Worm (Caenorhabditis elegans) whole organism, young adult: ENCODE results near the gene K03A11.4.
"Not testable (repeated sequence)": the region's sequence is repeated elsewhere in the genome, so short reads cannot be mapped to it uniquely, and the experiment has no call there.

Source experiments
- B0261.1 ChIP-seq: sonication (generic microtip); optimal IDR thresholded peaks from 2 replicates; lab custom pipeline; 2016; ENCODE audit warnings: mild to moderate bottlenecking, missing genetic modification characterization, moderate library complexity, missing compliant biosample characterization
- C06A6.2 ChIP-seq: fragments of 200-800 bp; sonication (Bioruptor generic); conservative IDR thresholded peaks from 2 replicates; pipeline ENCODE4 v1.3.6; 2022; ENCODE audit warnings: missing genetic modification characterization, missing compliant biosample characterization
- F37B4.10 ChIP-seq: fragments of 200-800 bp; sonication (Bioruptor generic); IDR thresholded peaks from 2 replicates; pipeline ENCODE4 v1.3.6; 2022; ENCODE audit warnings: missing genetic modification characterization, missing compliant biosample characterization
- F49E8.2 ChIP-seq: sonication (generic microtip); optimal IDR thresholded peaks from 3 replicates; lab custom pipeline; 2017; ENCODE audit warnings: missing genetic modification characterization, mild to moderate bottlenecking, missing compliant biosample characterization, antibody characterized with exemption, moderate library complexity; ENCODE audit not compliant: insufficient read depth
- F52B5.7 ChIP-seq: sonication (generic microtip); optimal IDR thresholded peaks from 2 replicates; lab custom pipeline; 2016; ENCODE audit warnings: mild to moderate bottlenecking, missing genetic modification characterization, missing compliant biosample characterization
- F55B11.4 ChIP-seq: sonication (generic microtip); optimal IDR thresholded peaks from 2 replicates; lab custom pipeline; 2016; ENCODE audit warnings: missing compliant biosample characterization, missing genetic modification characterization, borderline replicate concordance; ENCODE audit not compliant: insufficient read depth
- F57C9.4 ChIP-seq: sonication (generic microtip); optimal IDR thresholded peaks from 2 replicates; lab custom pipeline; 2017; ENCODE audit warnings: mild to moderate bottlenecking, missing genetic modification characterization, missing compliant biosample characterization
- K11D2.4 ChIP-seq: fragments of 200-800 bp; sonication (Bioruptor generic); IDR thresholded peaks from 2 replicates; pipeline ENCODE4 v1.3.6; 2022; ENCODE audit warnings: missing genetic modification reagents, missing genetic modification characterization, missing compliant biosample characterization
- K12H6.12 ChIP-seq: fragments of 200-800 bp; sonication (Bioruptor generic); optimal IDR thresholded peaks from 2 replicates; lab custom pipeline; 2018; ENCODE audit warnings: mild to moderate bottlenecking, missing genetic modification characterization, missing compliant biosample characterization
- Y56A3A.18 ChIP-seq: fragments of 200-800 bp; sonication (Bioruptor generic); IDR thresholded peaks from 2 replicates; pipeline ENCODE4 v1.3.6; 2022; ENCODE audit warnings: missing genetic modification reagents, missing genetic modification characterization, missing compliant biosample characterization
- Y79H2A.3 ChIP-seq: fragments of 200-800 bp; sonication (Bioruptor generic); conservative IDR thresholded peaks from 2 replicates; pipeline ENCODE4 v1.3.6; 2022; ENCODE audit warnings: missing genetic modification reagents, missing genetic modification characterization, missing compliant biosample characterization
- Y95B8A.8 ChIP-seq: fragments of 200-800 bp; sonication (Bioruptor generic); IDR thresholded peaks from 2 replicates; pipeline ENCODE4 v1.3.6; 2022; ENCODE audit warnings: missing genetic modification reagents, missing genetic modification characterization, missing compliant biosample characterization
- akir-1 ChIP-seq: fragments of 200-800 bp; sonication (Bioruptor generic); optimal IDR thresholded peaks from 2 replicates; lab custom pipeline; 2018; ENCODE audit warnings: mild to moderate bottlenecking, missing genetic modification characterization, moderate library complexity, missing compliant biosample characterization
- ama-1 ChIP-seq, 3 experiments: fragments of 150-350 bp in 1 of 3; sonication (generic microtip) in 2 of 3; optimal IDR thresholded peaks; 2 replicates each; lab custom pipeline; 2014 to 2018; ENCODE audit warnings: missing biosample characterization in 2 of 3, missing genetic modification characterization in 2 of 3, missing genetic modification reagents in 2 of 3
- athp-1 ChIP-seq: sonication (generic microtip); optimal IDR thresholded peaks from 2 replicates; lab custom pipeline; 2017; ENCODE audit warnings: mild to moderate bottlenecking, missing genetic modification characterization, missing compliant biosample characterization
- attf-3 ChIP-seq: fragments of 200-800 bp; sonication (Bioruptor generic); conservative IDR thresholded peaks from 2 replicates; pipeline ENCODE4 v1.3.6; 2022; ENCODE audit warnings: missing genetic modification reagents, missing genetic modification characterization, missing compliant biosample characterization
- attf-6 ChIP-seq: fragments of 200-800 bp; sonication (Bioruptor generic); IDR thresholded peaks from 2 replicates; pipeline ENCODE4 v1.3.6; 2022; ENCODE audit warnings: missing genetic modification reagents, missing genetic modification characterization, missing compliant biosample characterization
- ccch-3 ChIP-seq: fragments of 200-800 bp; sonication (Bioruptor generic); optimal IDR thresholded peaks from 2 replicates; lab custom pipeline; 2018; ENCODE audit warnings: mild to moderate bottlenecking, missing genetic modification characterization, missing compliant biosample characterization
- chd-7 ChIP-seq: sonication (generic microtip); optimal IDR thresholded peaks from 2 replicates; lab custom pipeline; 2016; ENCODE audit warnings: mild to moderate bottlenecking, missing genetic modification characterization, moderate library complexity, missing compliant biosample characterization
- dpff-1 ChIP-seq: sonication (generic microtip); optimal IDR thresholded peaks from 2 replicates; lab custom pipeline; 2017; ENCODE audit warnings: mild to moderate bottlenecking, missing genetic modification characterization, missing compliant biosample characterization
- egrh-3 ChIP-seq: fragments of 200-800 bp; sonication (Bioruptor generic); IDR thresholded peaks from 2 replicates; pipeline ENCODE4 v1.3.6; 2022; ENCODE audit warnings: missing genetic modification reagents, missing genetic modification characterization, missing compliant biosample characterization
- ets-4 ChIP-seq: fragments of 200-800 bp; sonication (Bioruptor generic); optimal IDR thresholded peaks from 2 replicates; lab custom pipeline; 2018; ENCODE audit warnings: mild to moderate bottlenecking, missing genetic modification characterization, missing compliant biosample characterization
- fkh-3 ChIP-seq: sonication (generic microtip); optimal IDR thresholded peaks from 2 replicates; lab custom pipeline; 2016; ENCODE audit warnings: mild to moderate bottlenecking, missing genetic modification characterization, missing compliant biosample characterization
- hlh-12 ChIP-seq: sonication (generic microtip); optimal IDR thresholded peaks from 2 replicates; lab custom pipeline; 2016; ENCODE audit warnings: missing genetic modification characterization, missing compliant biosample characterization
- lin-54 ChIP-seq: fragments of 200-800 bp; sonication (Bioruptor generic); optimal IDR thresholded peaks from 2 replicates; lab custom pipeline; 2018; ENCODE audit warnings: mild to moderate bottlenecking, missing genetic modification characterization, missing compliant biosample characterization
- lir-1 ChIP-seq: fragments of 200-800 bp; sonication (Bioruptor generic); conservative IDR thresholded peaks from 2 replicates; pipeline ENCODE4 v1.3.6; 2022; ENCODE audit warnings: missing genetic modification reagents, missing genetic modification characterization, missing compliant biosample characterization
- lsl-1 ChIP-seq: fragments of 200-800 bp; sonication (Bioruptor generic); optimal IDR thresholded peaks from 2 replicates; lab custom pipeline; 2018; ENCODE audit warnings: mild to moderate bottlenecking, missing genetic modification characterization, moderate library complexity, missing compliant biosample characterization
- nhr-27 ChIP-seq: fragments of 200-800 bp; sonication (Bioruptor generic); optimal IDR thresholded peaks from 2 replicates; lab custom pipeline; 2018; ENCODE audit warnings: mild to moderate bottlenecking, missing genetic modification characterization, moderate library complexity, missing compliant biosample characterization
- nhr-80 ChIP-seq: sonication (generic microtip); optimal IDR thresholded peaks from 2 replicates; lab custom pipeline; 2016; ENCODE audit warnings: missing genetic modification characterization, missing compliant biosample characterization
- rec-8 ChIP-seq, 2 experiments: sonication (generic microtip); optimal IDR thresholded peaks; 2 replicates each; lab custom pipeline; 2016; ENCODE audit warnings: mild to moderate bottlenecking in 2 of 2, missing genetic modification characterization in 2 of 2, missing genetic modification reagents in 2 of 2, missing genotype in 2 of 2, missing biosample characterization in 1 of 2, missing compliant biosample characterization in 1 of 2, moderate library complexity in 1 of 2
- snpc-3.4 ChIP-seq: sonication (generic microtip); optimal IDR thresholded peaks from 2 replicates; lab custom pipeline; 2017; ENCODE audit warnings: missing genetic modification characterization, mild to moderate bottlenecking, missing compliant biosample characterization, antibody characterized with exemption, moderate library complexity, missing genotype, missing genetic modification reagents
- xnd-1 ChIP-seq: sonication (generic microtip); optimal IDR thresholded peaks from 2 replicates; lab custom pipeline; 2016; ENCODE audit warnings: missing genotype, missing genetic modification reagents, missing genetic modification characterization, missing compliant biosample characterization
- zim-3 ChIP-seq: sonication (generic microtip); optimal IDR thresholded peaks from 2 replicates; lab custom pipeline; 2017; ENCODE audit warnings: mild to moderate bottlenecking, missing genetic modification characterization, moderate library complexity, missing compliant biosample characterization
- ztf-25 ChIP-seq: fragments of 200-800 bp; sonication (Bioruptor generic); IDR thresholded peaks from 2 replicates; pipeline ENCODE4 v1.3.6; 2022; ENCODE audit warnings: missing genetic modification reagents, missing genetic modification characterization, missing compliant biosample characterization

K03A11.4 gene

DNA sequence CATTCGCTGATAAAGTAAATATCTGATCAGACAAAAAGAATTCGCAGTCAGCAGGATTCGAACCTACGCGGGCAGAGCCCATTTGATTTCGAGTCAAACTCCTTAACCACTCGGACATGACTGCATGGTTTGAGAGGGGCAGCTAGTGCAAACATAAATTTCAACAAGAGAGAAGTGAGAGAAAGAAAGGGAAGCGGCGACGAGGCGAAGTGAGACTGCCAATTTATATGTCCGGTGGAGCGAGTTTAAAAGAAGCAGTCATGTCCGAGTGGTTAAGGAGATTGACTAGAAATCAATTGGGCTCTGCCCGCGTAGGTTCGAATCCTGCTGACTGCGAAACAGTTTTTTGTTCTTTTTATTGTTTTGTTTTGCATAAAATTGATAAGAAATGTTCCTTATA is 31.6 kb upstream of the K03A11.4 start (continued):
- TF ChIP-seq Y79H2A.3 (GFP tag; lab: Robert Waterston, UW) (peak; percentile 79), fkh-3 (tag; lab: Kevin White, UChicago) (peak; percentile 84), nhr-80 (tag; lab: Kevin White, UChicago) (peak; percentile 37), C06A6.2 (GFP tag; lab: Robert Waterston, UW) (peak; percentile 74), ets-4 (GFP tag; lab: Kevin White, UChicago) (peak; percentile 68), F49E8.2 (tag; lab: Kevin White, UChicago) (peak; percentile 66), ama-1 (GFP tag; optimal IDR thresholded peaks at IDR 0.05; lab: Kevin White, UChicago) (peak; percentile 78 to 89)
- not testable (repeated sequence) for TF ChIP-seq ama-1 (optimal IDR thresholded peaks at IDR 0.05; lab: Kevin White, UChicago)

DNA sequence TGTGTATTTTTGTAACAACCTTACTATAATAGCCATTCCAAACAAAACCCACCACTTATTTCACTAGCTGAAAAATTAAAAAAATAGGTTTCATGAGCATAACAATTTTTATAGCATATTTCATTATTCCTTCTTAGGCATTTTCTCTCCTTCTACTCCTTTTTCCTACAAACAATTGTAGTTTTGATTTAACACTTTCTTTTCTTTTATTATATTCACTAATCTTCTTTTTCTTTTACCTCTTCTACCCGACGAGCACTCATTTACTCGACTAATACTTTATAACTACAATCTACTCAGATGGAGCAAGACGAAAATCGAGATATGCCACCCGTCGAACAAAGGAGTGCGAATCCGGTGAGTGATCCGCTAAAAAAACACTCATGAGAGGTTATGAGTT is 29.7 kb upstream of the K03A11.4 start, which contains the start of gene C53C7.3:
TSS of gene C53C7.3 (plus strand) at position 301 of the 400 bp plus-strand sequence.
- TF ChIP-seq snpc-3.4 (tag; lab: Kevin White, UChicago) = no peak
- TF ChIP-seq hlh-12 = no peak
- TF ChIP-seq Y95B8A.8 (GFP tag; lab: Robert Waterston, UW) = no peak
- no peak for TF ChIP-seq ztf-25 (GFP tag; lab: Robert Waterston, UW)
- no peak for TF ChIP-seq ccch-3
- no peak for TF ChIP-seq dpff-1 (tag; lab: Kevin White, UChicago)
- TF ChIP-seq rec-8 (tag; optimal IDR thresholded peaks at IDR 0.05; lab: Kevin White, UChicago) = no peak
- TF ChIP-seq akir-1 = no peak
- TF ChIP-seq K11D2.4 (GFP tag; lab: Robert Waterston, UW) = no peak
- no peak for TF ChIP-seq egrh-3
- TF ChIP-seq nhr-27 = no peak
- no peak for TF ChIP-seq K12H6.12 (tag; lab: Kevin White, UChicago)
- no peak for TF ChIP-seq F55B11.4 (tag; lab: Kevin White, UChicago)
- no peak for TF ChIP-seq C06A6.2 (GFP tag; lab: Robert Waterston, UW)
- no peak for TF ChIP-seq chd-7 (tag; lab: Kevin White, UChicago)
- no peak for TF ChIP-seq Y56A3A.18 (GFP tag; lab: Robert Waterston, UW)

DNA sequence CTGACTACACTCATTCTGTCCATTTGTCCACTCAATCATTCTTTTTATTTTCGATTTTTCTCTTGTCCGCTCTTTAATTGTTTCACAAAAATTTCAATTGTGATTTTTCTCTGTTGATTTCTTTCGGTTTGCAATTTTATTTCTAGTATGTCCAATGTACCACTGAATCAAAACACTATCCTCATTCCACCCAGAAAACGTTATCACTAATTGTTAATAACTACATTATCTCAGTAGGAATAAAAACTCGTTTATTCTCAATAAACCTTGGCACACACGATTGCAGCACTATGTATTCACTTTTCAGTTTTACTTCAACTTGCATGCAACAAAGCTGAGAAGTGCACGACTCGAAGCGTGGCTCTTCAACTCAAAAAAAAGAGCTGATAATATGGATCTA is 26.6 kb upstream of the K03A11.4 start, which contains the start of gene K03A11.1:
TSS of gene K03A11.1 (plus strand) at position 301 of the 400 bp plus-strand sequence.
- TF ChIP-seq chd-7 (tag; lab: Kevin White, UChicago) (no peak), F57C9.4 (tag; lab: Kevin White, UChicago) (no peak), lin-54 (GFP tag; lab: Kevin White, UChicago) (no peak), attf-3 (no peak), athp-1 (tag; lab: Kevin White, UChicago) (no peak), F52B5.7 (no peak), nhr-27 (no peak), zim-3 (no peak), lir-1 (GFP tag; lab: Robert Waterston, UW) (no peak), snpc-3.4 (tag; lab: Kevin White, UChicago) (no peak), F37B4.10 (no peak), Y56A3A.18 (GFP tag; lab: Robert Waterston, UW) (no peak), xnd-1 (tag; lab: Kevin White, UChicago) (no peak), lsl-1 (GFP tag; lab: Kevin White, UChicago) (no peak), C06A6.2 (GFP tag; lab: Robert Waterston, UW) (no peak), B0261.1 (no peak), attf-6 (GFP tag; lab: Robert Waterston, UW) (no peak)
